Worm (Caenorhabditis elegans) whole organism, L1 larva: Measurements from ENCODE around the gene sru-28.

Experiments
- efl-1 ChIP-seq, 4 experiments: fragments of 150-350 bp; optimal IDR thresholded peaks in 3 of 4; peaks in 1 of 4; 1 replicate in 1 of 4; 2 replicates in 3 of 4; lab custom pipeline; 2014; ENCODE audit warnings: missing biosample characterization in 2 of 4, missing genetic modification characterization in 2 of 4, missing genetic modification reagents in 2 of 4
- elt-3 ChIP-seq, 6 experiments: fragments of 150-350 bp in 1 of 6; sonication (generic microtip); optimal IDR thresholded peaks; 2 replicates each; lab custom pipeline; 2017 to 2018; ENCODE audit warnings: missing biosample characterization in 6 of 6, missing genetic modification characterization in 6 of 6, inconsistent platforms in 1 of 6
- fkh-4 ChIP-seq: sonication (generic microtip); optimal IDR thresholded peaks from 2 replicates; lab custom pipeline; 2016; ENCODE audit warnings: missing compliant biosample characterization, missing genetic modification characterization, borderline replicate concordance
- hlh-17 ChIP-seq: fragments of 200-800 bp; sonication (Bioruptor generic); optimal IDR thresholded peaks from 2 replicates; lab custom pipeline; 2018; ENCODE audit warnings: missing genetic modification characterization, mild to moderate bottlenecking, missing compliant biosample characterization, moderate library complexity, borderline replicate concordance
- hpl-2 ChIP-seq: fragments of 150-350 bp; optimal IDR thresholded peaks from 2 replicates; lab custom pipeline; 2014; ENCODE audit warnings: missing biosample characterization, missing genetic modification reagents, missing genetic modification characterization
- lin-35 ChIP-seq, 2 experiments: fragments of 150-350 bp; optimal IDR thresholded peaks; 2 replicates each; lab custom pipeline; 2014; ENCODE audit warnings: missing biosample characterization in 2 of 2, missing genetic modification characterization in 2 of 2, missing genetic modification reagents in 2 of 2
- nhr-11 ChIP-seq: fragments of 150-350 bp; optimal IDR thresholded peaks from 2 replicates; lab custom pipeline; 2014; ENCODE audit warnings: missing biosample characterization, missing genetic modification characterization
- rnt-1 ChIP-seq: sonication (generic microtip); optimal IDR thresholded peaks from 2 replicates; lab custom pipeline; 2016; ENCODE audit warnings: mild to moderate bottlenecking, missing genetic modification characterization, moderate library complexity, missing compliant biosample characterization

Gene sru-28

ce11 chrV:1551143-1551542, 45.0 kb downstream of the sru-28 start:
- TF ChIP-seq lin-35 (GFP tag; optimal IDR thresholded peaks at IDR 0.05; lab: Kevin White, UChicago) (no peak), rnt-1 (no peak), hpl-2 (no peak), nhr-11 (tag; lab: Kevin White, UChicago) (no peak)

DNA sequence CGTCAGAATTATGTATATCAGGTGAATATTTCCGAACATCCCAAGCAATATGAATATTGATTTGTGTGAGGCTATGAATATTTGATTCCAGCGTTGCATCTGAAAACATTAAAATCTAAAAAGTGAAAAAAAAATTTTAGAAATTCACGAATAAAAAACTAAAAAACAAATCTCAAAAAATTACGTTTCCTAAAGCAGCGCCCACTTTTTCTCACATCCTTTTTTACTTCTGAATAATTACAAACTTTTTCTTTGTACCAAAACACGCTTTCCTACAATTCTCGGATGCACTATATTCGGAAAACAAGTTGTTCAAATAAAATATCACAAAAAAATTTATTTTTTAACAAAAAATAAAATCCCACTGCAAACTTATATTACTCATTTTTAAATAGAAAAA, 46.9 kb downstream of the sru-28 start, which contains the start of gene srsx-8:
Gene srsx-8, minus strand, starts transcription at position 101 of the 400 bp plus-strand sequence.
- no peak for TF ChIP-seq efl-1 (optimal IDR thresholded peaks at IDR 0.05; lab: Kevin White, UChicago)
- TF ChIP-seq efl-1 (GFP tag; optimal IDR thresholded peaks at IDR 0.05 in 1 of 2; lab: Kevin White, UChicago) = no peak
- TF ChIP-seq fkh-4 (tag; lab: Kevin White, UChicago) = no peak
- no peak for TF ChIP-seq elt-3 (tag; optimal IDR thresholded peaks at IDR 0.05; lab: Kevin White, UChicago)

DNA sequence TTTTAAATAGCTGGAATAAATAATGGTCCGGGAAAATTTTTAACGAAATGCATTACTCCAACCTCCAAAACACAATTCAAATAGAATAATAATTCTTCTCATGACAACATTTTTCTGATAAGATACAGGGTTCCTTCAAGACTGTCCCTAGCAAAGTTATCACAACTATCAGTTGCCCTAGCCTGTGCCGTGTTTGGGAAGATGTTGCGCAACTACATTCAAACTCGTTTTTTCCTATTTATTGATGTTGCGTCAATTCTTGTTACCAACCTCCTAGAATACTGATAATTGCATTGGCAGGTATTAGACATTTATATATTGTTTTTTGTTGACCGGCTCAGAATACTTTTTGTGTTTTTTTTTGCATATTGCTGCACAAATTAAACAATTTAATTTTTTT, 49.0 kb downstream of the sru-28 start:
- no peak for TF ChIP-seq hlh-17 (GFP tag; lab: Kevin White, UChicago)
